Worm (Caenorhabditis elegans): ENCODE data around the gene T01G5.8.

T01G5.8 gene

DNA sequence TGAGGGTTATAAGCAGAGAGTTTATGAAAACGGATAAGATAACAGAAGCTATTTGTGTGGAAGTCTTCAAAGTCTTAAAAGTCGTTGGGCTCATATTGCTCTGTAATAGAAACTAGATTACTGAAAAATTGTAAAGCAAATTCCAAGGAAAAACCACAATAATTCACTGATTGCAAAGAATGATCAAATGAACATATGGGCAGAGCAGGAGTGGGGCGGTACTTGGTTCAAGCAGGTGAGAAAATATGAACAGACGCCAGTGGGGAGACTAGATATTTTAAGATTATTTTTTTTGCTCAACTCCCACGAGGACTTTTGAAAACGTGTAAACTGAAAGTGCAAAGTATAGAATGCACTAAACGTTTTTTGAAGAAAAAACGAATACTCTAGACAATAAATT is 16.4 kb downstream of the T01G5.8 start, which contains the start of gene str-171:
Gene str-171 (minus strand): TSS at position 101 of the 400 bp plus-strand sequence.
- TF ChIP-seq pqm-1 (tag; optimal IDR thresholded peaks at IDR 0.05), result no peak
- TF ChIP-seq snpc-4 (tag; optimal IDR thresholded peaks at IDR 0.05), result no peak
- no peak for TF ChIP-seq saeg-2 (GFP tag; IDR thresholded peaks at IDR 0.05)

DNA sequence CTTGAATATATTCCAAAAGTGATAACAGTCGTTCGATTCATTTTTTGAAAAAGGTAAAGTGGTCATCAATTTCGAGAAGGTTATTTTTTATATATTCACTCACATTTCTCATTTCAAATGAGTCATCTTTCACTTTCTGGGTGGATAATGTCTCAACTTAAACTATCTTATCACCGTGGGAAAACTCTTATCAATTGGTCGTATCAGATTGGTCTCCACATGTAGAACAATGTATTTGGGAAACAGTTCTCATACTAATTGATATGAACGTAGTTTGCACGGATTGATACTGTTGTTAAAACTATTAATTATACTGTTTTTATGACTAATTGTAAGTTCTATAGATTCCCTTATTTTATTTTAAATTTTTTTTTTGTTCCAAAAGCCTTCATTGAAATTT is 17.7 kb downstream of the T01G5.8 start:
- TF ChIP-seq zfp-3 (GFP tag; conservative IDR thresholded peaks at IDR 0.05) (no peak), snpc-1.2 (GFP tag; IDR thresholded peaks at IDR 0.05) (no peak), lin-13 (GFP tag; optimal IDR thresholded peaks at IDR 0.05) (no peak), pqm-1 (tag; optimal IDR thresholded peaks at IDR 0.05) (no peak), dmd-6 (GFP tag; IDR thresholded peaks at IDR 0.05) (peak; percentile 16; the same call in 1 of the 2 replicates), nhr-28 (tag; optimal IDR thresholded peaks at IDR 0.05) (peak; percentile 36), hmg-1.1 (GFP tag; IDR thresholded peaks at IDR 0.05) (no peak), nhr-11 (tag; optimal IDR thresholded peaks at IDR 0.05) (no peak), nhr-237 (tag; optimal IDR thresholded peaks at IDR 0.05) (no peak), nhr-25 (tag; optimal IDR thresholded peaks at IDR 0.05; ENCODE audit: borderline replicate concordance, insufficient read depth) (no peak), nhr-77 (tag; optimal IDR thresholded peaks at IDR 0.05) (no peak), nhr-102 (tag; optimal IDR thresholded peaks at IDR 0.05) (no peak), gei-8 (GFP tag; optimal IDR thresholded peaks at IDR 0.05) (no peak), nhr-6 (tag; optimal IDR thresholded peaks at IDR 0.05) (peak; percentile 8), daf-16 (GFP tag; optimal IDR thresholded peaks at IDR 0.05) (no peak), daf-16 (tag; optimal IDR thresholded peaks at IDR 0.05) (peak; percentile 25), T20F7.1 (GFP tag; optimal IDR thresholded peaks at IDR 0.05) (no peak), ceh-28 (tag; optimal IDR thresholded peaks at IDR 0.05) (no peak), F26F4.8 (GFP tag; conservative IDR thresholded peaks at IDR 0.05) (no peak), daf-8 (GFP tag; IDR thresholded peaks at IDR 0.05) (no peak), fos-1 (tag; optimal IDR thresholded peaks at IDR 0.05) (no peak), rbr-2 (tag; optimal IDR thresholded peaks at IDR 0.05) (no peak), ceh-44 (GFP tag; IDR thresholded peaks at IDR 0.05) (no peak), snpc-4 (tag; optimal IDR thresholded peaks at IDR 0.05) (no peak), dmd-8 (GFP tag; IDR thresholded peaks at IDR 0.05) (no peak), ctbp-1 (GFP tag; IDR thresholded peaks at IDR 0.05) (no peak)

DNA sequence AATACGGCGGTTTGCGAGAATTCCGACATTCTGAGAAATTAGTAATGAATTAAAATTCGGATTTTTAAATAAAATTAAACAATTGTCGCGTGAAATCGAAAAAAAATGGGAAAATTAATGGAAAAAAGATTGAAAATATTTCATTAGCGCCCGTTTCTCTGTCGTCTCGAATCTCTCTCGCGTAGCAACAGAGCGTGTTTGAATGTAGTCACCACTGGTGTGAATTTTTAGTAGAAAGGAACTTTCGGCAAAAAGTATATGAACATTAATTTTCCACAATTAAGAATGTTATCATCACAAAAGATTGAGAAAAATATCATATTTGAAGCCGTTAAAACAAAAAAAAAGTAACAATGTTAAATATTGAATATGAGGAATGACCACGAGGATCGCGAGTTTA is 20.7 kb downstream of the T01G5.8 start, which contains the start of gene aipl-1:
Gene aipl-1 (minus strand): TSS at position 30 of the 400 bp plus-strand sequence.
- TF ChIP-seq ztf-7 (tag; optimal IDR thresholded peaks at IDR 0.05) (no peak), dpl-1 (GFP tag; optimal IDR thresholded peaks at IDR 0.05) (peak; percentile 85), T20F7.1 (GFP tag; optimal IDR thresholded peaks at IDR 0.05) (peak; percentile 30), vab-7 (GFP tag; IDR thresholded peaks at IDR 0.05) (no peak), hlh-11 (tag; optimal IDR thresholded peaks at IDR 0.05) (peak; percentile 31), nhr-111 (GFP tag; optimal IDR thresholded peaks at IDR 0.05) (no peak), nhr-10 (tag; optimal IDR thresholded peaks at IDR 0.05) (no peak), F44E2.7 (GFP tag; IDR thresholded peaks at IDR 0.05) (no peak), nhr-76 (tag; optimal IDR thresholded peaks at IDR 0.05) (no peak), unc-130 (GFP tag; optimal IDR thresholded peaks at IDR 0.05) (peak; percentile 47), lin-38 (GFP tag; IDR thresholded peaks at IDR 0.05) (peak; percentile 95), aha-1 (tag) (no peak), daf-12 (tag; optimal IDR thresholded peaks at IDR 0.05) (no peak), arid-1 (GFP tag; conservative IDR thresholded peaks at IDR 0.05) (no peak), tag-97 (GFP tag; IDR thresholded peaks at IDR 0.05) (no peak), hif-1 (tag; optimal IDR thresholded peaks at IDR 0.05) (peak in 1 of 2 experiments; percentile 72), mxl-3 (GFP tag; optimal IDR thresholded peaks at IDR 0.05) (no peak), fkh-10 (GFP tag; optimal IDR thresholded peaks at IDR 0.05) (peak; percentile 60), snpc-4 (tag; optimal IDR thresholded peaks at IDR 0.05) (no peak), lim-7 (GFP tag; IDR thresholded peaks at IDR 0.05) (no peak), ztf-11 (tag; optimal IDR thresholded peaks at IDR 0.05) (no peak), ctbp-1 (GFP tag; IDR thresholded peaks at IDR 0.05) (no peak), mep-1 (tag; optimal IDR thresholded peaks at IDR 0.05) (no peak), nhr-237 (tag; optimal IDR thresholded peaks at IDR 0.05) (no peak), daf-16 (GFP tag; optimal IDR thresholded peaks at IDR 0.05) (no peak), daf-16 (tag; optimal IDR thresholded peaks at IDR 0.05) (peak; percentile 10), ceh-20 (GFP tag; IDR thresholded peaks at IDR 0.05) (no peak), ceh-28 (tag; optimal IDR thresholded peaks at IDR 0.05) (no peak), daf-8 (GFP tag; IDR thresholded peaks at IDR 0.05) (no peak), tra-1 (GFP tag; IDR thresholded peaks at IDR 0.05) (no peak), nhr-28 (tag; optimal IDR thresholded peaks at IDR 0.05) (peak; percentile 69)

All from whole organism, L4 larva.